Fruit fly (Drosophila melanogaster) whole organism, embryonic: Measurements from ENCODE around the gene DEF8.
A peak's percentile ranks its signal among the peaks of the same experiment; 100 is the strongest.

Experiments used
- CG10543 ChIP-seq: fragments of 200-800 bp; sonication (Bioruptor generic); optimal IDR thresholded peaks from 3 replicates; lab custom pipeline; 2017; ENCODE audit warnings: missing biosample characterization, mild to moderate bottlenecking, missing genetic modification characterization, moderate library complexity
- CG11247 ChIP-seq: fragments of 200-800 bp; sonication (Bioruptor generic); IDR thresholded peaks from 2 replicates; pipeline ENCODE4 v1.3.6; 2022; ENCODE audit warnings: missing biosample characterization, missing genetic modification characterization
- CG11723 ChIP-seq: fragments of 200-800 bp; sonication (Bioruptor generic); optimal IDR thresholded peaks from 2 replicates; lab custom pipeline; 2017; ENCODE audit warnings: missing biosample characterization, mild to moderate bottlenecking, missing genetic modification characterization
- CG12155 ChIP-seq: fragments of 200-800 bp; sonication (Bioruptor generic); optimal IDR thresholded peaks from 3 replicates; lab custom pipeline; 2016; ENCODE audit warnings: missing biosample characterization, missing genetic modification characterization
- CG12219 ChIP-seq: fragments of 200-800 bp; sonication (Bioruptor generic); optimal IDR thresholded peaks from 3 replicates; lab custom pipeline; 2018; ENCODE audit warnings: missing biosample characterization, mild to moderate bottlenecking, missing genetic modification characterization
- CG12391 ChIP-seq: fragments of 200-800 bp; sonication (Bioruptor generic); optimal IDR thresholded peaks from 3 replicates; lab custom pipeline; 2018; ENCODE audit warnings: missing biosample characterization, mild to moderate bottlenecking, missing genetic modification characterization, moderate library complexity
- CG12659 ChIP-seq: fragments of 200-800 bp; sonication (Bioruptor generic); optimal IDR thresholded peaks from 3 replicates; lab custom pipeline; 2017; ENCODE audit warnings: mild to moderate bottlenecking, missing biosample characterization, missing genetic modification reagents, missing genetic modification characterization
- CG15514 ChIP-seq: fragments of 200-800 bp; sonication (Bioruptor generic); optimal IDR thresholded peaks from 3 replicates; lab custom pipeline; 2017; ENCODE audit warnings: missing biosample characterization, missing genetic modification characterization, mild to moderate bottlenecking, moderate library complexity, missing genetic modification reagents
- CG16863 ChIP-seq: fragments of 200-800 bp; sonication (Bioruptor generic); optimal IDR thresholded peaks from 3 replicates; lab custom pipeline; 2016; ENCODE audit warnings: missing biosample characterization, missing genetic modification characterization
- CG17361 ChIP-seq: fragments of 200-800 bp; sonication (Bioruptor generic); IDR thresholded peaks from 3 replicates; pipeline ENCODE4 v1.3.6; 2022; ENCODE audit warnings: missing biosample characterization, missing genetic modification characterization
- CG17829 ChIP-seq: fragments of 200-800 bp; optimal IDR thresholded peaks from 2 replicates; lab custom pipeline; 2019; ENCODE audit warnings: missing biosample characterization, mild to moderate bottlenecking, missing genetic modification characterization, moderate library complexity
- CG2116 ChIP-seq: fragments of 200-800 bp; sonication (Bioruptor generic); optimal IDR thresholded peaks from 3 replicates; lab custom pipeline; 2018; ENCODE audit warnings: missing biosample characterization, mild to moderate bottlenecking, missing genetic modification characterization
- CG30431 ChIP-seq: fragments of 200-800 bp; sonication (Bioruptor generic); optimal IDR thresholded peaks from 2 replicates; lab custom pipeline; 2017; ENCODE audit warnings: missing biosample characterization, missing genetic modification characterization
- CG31224 ChIP-seq: fragments of 200-800 bp; sonication (Bioruptor generic); IDR thresholded peaks from 2 replicates; pipeline ENCODE4 v1.3.6; 2022; ENCODE audit warnings: missing biosample characterization, missing genetic modification characterization
- CG32532 ChIP-seq: fragments of 200-800 bp; sonication (Bioruptor generic); IDR thresholded peaks from 2 replicates; pipeline ENCODE4 v1.3.6; 2022; ENCODE audit warnings: missing biosample characterization, missing genetic modification characterization
- CG34376 ChIP-seq: fragments of 200-800 bp; sonication (Bioruptor generic); optimal IDR thresholded peaks from 2 replicates; lab custom pipeline; 2018; ENCODE audit warnings: missing biosample characterization, mild to moderate bottlenecking, missing genetic modification characterization
- CG3726 ChIP-seq: fragments of 200-800 bp; sonication (Bioruptor generic); IDR thresholded peaks from 3 replicates; pipeline ENCODE4, ENCODE4 v1.3.6; 2022; ENCODE audit warnings: missing biosample characterization, missing genetic modification characterization
- CG4328 ChIP-seq: fragments of 200-800 bp; sonication (Bioruptor generic); optimal IDR thresholded peaks from 3 replicates; lab custom pipeline; 2017; ENCODE audit warnings: missing biosample characterization, missing genetic modification reagents, missing genetic modification characterization
- CG4617 ChIP-seq: fragments of 200-800 bp; sonication (Bioruptor generic); optimal IDR thresholded peaks from 3 replicates; lab custom pipeline; 2016; ENCODE audit warnings: missing biosample characterization, missing genetic modification characterization, borderline replicate concordance
- CG6854 ChIP-seq: fragments of 200-800 bp; sonication (Bioruptor generic); optimal IDR thresholded peaks from 3 replicates; lab custom pipeline; 2017; ENCODE audit warnings: missing biosample characterization, mild to moderate bottlenecking, missing genetic modification characterization
- CG7745 ChIP-seq: fragments of 200-800 bp; sonication (Bioruptor generic); optimal IDR thresholded peaks from 2 replicates; lab custom pipeline; 2018; ENCODE audit warnings: missing biosample characterization, mild to moderate bottlenecking, missing genetic modification characterization, moderate library complexity
- CG8924 ChIP-seq: fragments of 200-800 bp; optimal IDR thresholded peaks from 3 replicates; lab custom pipeline; 2019; ENCODE audit warnings: missing biosample characterization, mild to moderate bottlenecking, missing genetic modification characterization, moderate library complexity
- CG9437 ChIP-seq: fragments of 200-800 bp; sonication (Bioruptor generic); optimal IDR thresholded peaks from 2 replicates; lab custom pipeline; 2018; ENCODE audit warnings: missing biosample characterization, mild to moderate bottlenecking, missing genetic modification characterization
- CG9727 ChIP-seq: fragments of 200-800 bp; sonication (Bioruptor generic); optimal IDR thresholded peaks from 3 replicates; lab custom pipeline; 2017; ENCODE audit warnings: missing biosample characterization, mild to moderate bottlenecking, missing genetic modification characterization
- Chrac-16 ChIP-seq: fragments of 200-800 bp; sonication (Bioruptor generic); optimal IDR thresholded peaks from 3 replicates; lab custom pipeline; 2016; ENCODE audit warnings: missing biosample characterization, missing genetic modification characterization
- CrebB ChIP-seq: fragments of 200-800 bp; sonication (Bioruptor generic); optimal IDR thresholded peaks from 3 replicates; lab custom pipeline; 2018; ENCODE audit warnings: missing biosample characterization, mild to moderate bottlenecking, missing genetic modification characterization
- D19B ChIP-seq: fragments of 200-800 bp; sonication (Bioruptor generic); optimal IDR thresholded peaks from 2 replicates; lab custom pipeline; 2017; ENCODE audit warnings: missing biosample characterization, mild to moderate bottlenecking, missing genetic modification characterization
- Dip3 ChIP-seq: fragments of 200-800 bp; sonication (Bioruptor generic); optimal IDR thresholded peaks from 3 replicates; lab custom pipeline; 2016; ENCODE audit warnings: missing biosample characterization, missing genetic modification characterization
- Doc3 ChIP-seq: fragments of 200-800 bp; sonication (Bioruptor generic); IDR thresholded peaks from 3 replicates; pipeline ENCODE4 v1.3.6; 2022; ENCODE audit warnings: missing biosample characterization, missing genetic modification characterization; ENCODE audit not compliant: partially characterized antibody
- E2f1 ChIP-seq: fragments of 200-800 bp; sonication (Bioruptor generic); IDR thresholded peaks from 2 replicates; pipeline ENCODE4 v1.3.6; 2022; ENCODE audit warnings: missing biosample characterization, missing genetic modification characterization
- Gsc ChIP-seq: fragments of 200-800 bp; sonication (Bioruptor generic); IDR thresholded peaks from 2 replicates; pipeline ENCODE4 v1.3.6; 2022; ENCODE audit warnings: missing biosample characterization, missing genetic modification characterization
- Hmx ChIP-seq: fragments of 200-800 bp; sonication (Bioruptor generic); optimal IDR thresholded peaks from 2 replicates; lab custom pipeline; 2016; ENCODE audit warnings: missing biosample characterization, missing genetic modification characterization
- Taf1 ChIP-seq: fragments of 200-800 bp; sonication (Bioruptor generic); IDR thresholded peaks from 2 replicates; pipeline ENCODE4 v1.3.6; 2022; ENCODE audit warnings: missing biosample characterization, missing genetic modification characterization
- abd-A ChIP-seq: fragments of 200-800 bp; sonication (Bioruptor generic); optimal IDR thresholded peaks from 3 replicates; lab custom pipeline; 2019; ENCODE audit warnings: missing biosample characterization, mild to moderate bottlenecking, missing genetic modification characterization, moderate library complexity
- br ChIP-seq: fragments of >200 bp; optimal IDR thresholded peaks from 2 replicates; lab custom pipeline; 2017
- chm ChIP-seq: fragments of 200-800 bp; sonication (Bioruptor generic); IDR thresholded peaks from 2 replicates; pipeline ENCODE4 v1.3.6; 2022; ENCODE audit warnings: missing biosample characterization, missing genetic modification characterization
- dm ChIP-seq: fragments of 200-800 bp; sonication (Bioruptor generic); optimal IDR thresholded peaks from 3 replicates; lab custom pipeline; 2016; ENCODE audit warnings: missing biosample characterization, missing genetic modification characterization
- dysf ChIP-seq: fragments of 200-800 bp; sonication (Bioruptor generic); IDR thresholded peaks from 3 replicates; pipeline ENCODE4 v1.3.6; 2022; ENCODE audit warnings: missing biosample characterization, missing genetic modification characterization
- esg ChIP-seq: fragments of 200-800 bp; sonication (Bioruptor generic); conservative IDR thresholded peaks from 2 replicates; pipeline ENCODE4 v1.3.6; 2022; ENCODE audit warnings: missing biosample characterization, missing genetic modification characterization
- gcm2 ChIP-seq: fragments of 200-800 bp; sonication (Bioruptor generic); optimal IDR thresholded peaks from 2 replicates; lab custom pipeline; 2016; ENCODE audit warnings: missing biosample characterization, missing genetic modification characterization
- insv ChIP-seq, 2 experiments: fragments of 200-800 bp; sonication (Bioruptor generic); optimal IDR thresholded peaks; 3 replicates each; lab custom pipeline; 2016 to 2018; ENCODE audit warnings: missing biosample characterization in 2 of 2, missing genetic modification characterization in 2 of 2
- jing ChIP-seq: fragments of 200-800 bp; sonication (Bioruptor generic); optimal IDR thresholded peaks from 2 replicates; lab custom pipeline; 2018; ENCODE audit warnings: missing biosample characterization, mild to moderate bottlenecking, missing genetic modification characterization
- klu ChIP-seq: fragments of 200-800 bp; sonication (Bioruptor generic); IDR thresholded peaks from 2 replicates; pipeline ENCODE4 v1.3.6; 2022; ENCODE audit warnings: missing biosample characterization, missing genetic modification characterization
- lmd ChIP-seq: fragments of 200-800 bp; sonication (Bioruptor generic); IDR thresholded peaks from 2 replicates; pipeline ENCODE4 v1.3.6; 2022; ENCODE audit warnings: missing biosample characterization, missing genetic modification characterization
- nau ChIP-seq: fragments of 200-800 bp; sonication (Bioruptor generic); optimal IDR thresholded peaks from 3 replicates; lab custom pipeline; 2017; ENCODE audit warnings: missing biosample characterization, mild to moderate bottlenecking, missing genetic modification characterization, missing genetic modification reagents
- pzg ChIP-seq: fragments of 200-800 bp; sonication (Bioruptor generic); optimal IDR thresholded peaks from 3 replicates; lab custom pipeline; 2018; ENCODE audit warnings: missing biosample characterization, mild to moderate bottlenecking, missing genetic modification characterization, moderate library complexity
- sr ChIP-seq: fragments of 200-800 bp; sonication (Bioruptor generic); IDR thresholded peaks from 3 replicates; pipeline ENCODE4 v1.3.6; 2022; ENCODE audit warnings: missing biosample characterization, missing genetic modification characterization
- tio ChIP-seq: fragments of 200-800 bp; sonication (Bioruptor generic); optimal IDR thresholded peaks from 2 replicates; lab custom pipeline; 2017; ENCODE audit warnings: missing biosample characterization, missing genetic modification characterization, inconsistent platforms
- toy ChIP-seq: fragments of 200-800 bp; sonication (Bioruptor generic); IDR thresholded peaks from 2 replicates; pipeline ENCODE4 v1.3.6; 2022; ENCODE audit warnings: missing biosample characterization, missing genetic modification characterization
- wdn ChIP-seq: fragments of 200-800 bp; sonication (Bioruptor generic); IDR thresholded peaks from 2 replicates; pipeline ENCODE4 v1.3.6; 2022; ENCODE audit warnings: missing biosample characterization, missing genetic modification characterization

DEF8 gene

DNA sequence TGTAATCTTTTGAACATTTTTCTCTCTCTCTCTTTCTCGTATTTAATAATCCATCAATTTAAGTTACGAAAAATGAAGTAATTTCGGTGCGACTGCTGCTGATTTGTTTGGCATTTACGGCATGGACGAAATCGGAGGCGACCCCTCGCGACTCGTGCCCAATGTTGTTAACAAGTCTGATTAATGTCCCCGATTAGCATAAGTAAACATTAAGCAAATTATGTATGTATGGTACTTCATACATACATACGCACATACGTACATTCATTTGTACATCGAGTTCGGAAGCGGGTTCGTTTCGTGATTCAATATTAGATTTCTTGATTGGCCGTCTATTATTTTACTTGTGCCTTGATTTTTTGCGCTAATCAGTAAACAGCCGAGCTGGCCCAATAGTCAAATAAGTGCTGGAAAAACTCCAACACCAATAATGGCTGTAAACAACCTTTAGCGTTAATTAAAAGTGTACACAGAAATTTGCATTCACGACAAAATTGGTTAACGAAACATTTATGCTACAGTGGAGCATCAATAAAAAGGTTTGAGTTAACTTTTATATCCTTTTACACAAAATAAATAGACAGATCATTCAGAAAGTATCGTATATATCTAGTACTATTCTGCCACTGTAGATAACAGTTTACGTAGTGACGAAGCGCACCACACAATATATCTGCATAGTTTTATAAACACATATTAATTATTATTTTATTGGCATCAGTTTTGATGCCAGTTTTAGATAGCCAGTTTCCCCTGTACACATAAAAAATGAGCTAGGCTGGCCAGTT, 40.9 kb upstream of the DEF8 start (continued):
- TF ChIP-seq Gsc (GFP tag; lab: Robert Waterston, UW) (no peak), CG17829 (tag; lab: Kevin White, UChicago) (peak; percentile 38), jing (GFP tag; lab: Kevin White, UChicago) (peak; percentile 35), Hmx (no peak), CG7745 (tag; lab: Kevin White, UChicago) (no peak), Chrac-16 (GFP tag; lab: Kevin White, UChicago) (peak; percentile 11), sr (GFP tag; lab: Robert Waterston, UW) (no peak), CG31224 (GFP tag; lab: Robert Waterston, UW) (peak; percentile 52), CG17361 (peak; percentile 64; the same call in 2 of the 3 replicates), CG3726 (0 out of 3 replicates have a peak, but pooled peaks have one; percentile 42), CG12391 (tag; lab: Kevin White, UChicago) (peak; percentile 56), insv (GFP tag; optimal IDR thresholded peaks at IDR 0.05; lab: Kevin White, UChicago) (no peak), lmd (peak; percentile 78), CG8924 (tag; lab: Kevin White, UChicago) (peak; percentile 57), D19B (peak; percentile 54), Taf1 (GFP tag; lab: Robert Waterston, UW) (peak; percentile 66), esg (GFP tag; lab: Robert Waterston, UW) (0 out of 2 replicates have a peak, but pooled peaks have one; percentile 39), CG15514 (peak; percentile 43), CG6854 (GFP tag; lab: Kevin White, UChicago) (peak; percentile 13), tio (GFP tag; lab: Kevin White, UChicago) (peak; percentile 47), wdn (GFP tag; lab: Robert Waterston, UW) (peak; percentile 23; the same call in 1 of the 2 replicates), CG34376 (GFP tag; lab: Kevin White, UChicago) (peak; percentile 79), chm (GFP tag; lab: Robert Waterston, UW) (no peak), CG10543 (GFP tag; lab: Kevin White, UChicago) (peak; percentile 70), E2f1 (GFP tag; lab: Robert Waterston, UW) (peak; percentile 63), gcm2 (GFP tag; lab: Kevin White, UChicago) (peak; percentile 38), CG30431 (peak; percentile 17), br (lab: Kevin White, UChicago) (no peak), pzg (GFP tag; lab: Kevin White, UChicago) (no peak), Dip3 (peak; percentile 54), CG2116 (GFP tag; lab: Kevin White, UChicago) (peak; percentile 10), klu (peak; percentile 63; the same call in 1 of the 2 replicates), CG9727 (GFP tag; lab: Kevin White, UChicago) (peak; percentile 57), CG9437 (GFP tag; lab: Kevin White, UChicago) (peak; percentile 37), CG16863 (GFP tag; lab: Kevin White, UChicago) (peak; percentile 38), abd-A (tag; lab: Kevin White, UChicago) (peak; percentile 9), CG12659 (GFP tag; lab: Kevin White, UChicago) (peak; percentile 69), dysf (GFP tag; lab: Robert Waterston, UW) (peak; percentile 81), nau (peak; percentile 64), Doc3 (no peak), CG12219 (GFP tag; lab: Kevin White, UChicago) (peak; percentile 50), CrebB (tag; lab: Kevin White, UChicago) (no peak), CG4328 (GFP tag; lab: Kevin White, UChicago) (no peak), dm (GFP tag; lab: Kevin White, UChicago) (no peak), CG11723 (GFP tag; lab: Kevin White, UChicago) (peak; percentile 20), toy (GFP tag; lab: Robert Waterston, UW) (no peak), CG4617 (GFP tag; lab: Kevin White, UChicago) (no peak), CG32532 (GFP tag; lab: Robert Waterston, UW) (peak; percentile 82), CG11247 (GFP tag; lab: Robert Waterston, UW) (no peak; the same call in 1 of the 2 replicates), CG12155 (GFP tag; lab: Kevin White, UChicago) (peak; percentile 39)
